Worm (Caenorhabditis elegans) whole organism, early embryonic: ENCODE data around the gene C08E8.9.

ENCODE experiments used
- F13C5.2 ChIP-seq: sonication (generic microtip); optimal IDR thresholded peaks from 2 replicates; lab custom pipeline; 2017; ENCODE audit warnings: mild to moderate bottlenecking, missing genetic modification characterization, inconsistent platforms, missing compliant biosample characterization
- aly-1 ChIP-seq: sonication (generic microtip); optimal IDR thresholded peaks from 2 replicates; lab custom pipeline; 2016; ENCODE audit warnings: missing genetic modification characterization, missing compliant biosample characterization
- ama-1 ChIP-seq: fragments of 150-350 bp; optimal IDR thresholded peaks from 2 replicates; lab custom pipeline; 2014
- ceh-36 ChIP-seq: sonication (generic microtip); optimal IDR thresholded peaks from 2 replicates; lab custom pipeline; 2016; ENCODE audit warnings: missing genetic modification characterization, inconsistent platforms, missing compliant biosample characterization
- ets-7 ChIP-seq: sonication (generic microtip); optimal IDR thresholded peaks from 2 replicates; lab custom pipeline; 2016; ENCODE audit warnings: missing genotype, missing genetic modification characterization, missing compliant biosample characterization
- flt-1 ChIP-seq: fragments of 200-800 bp; sonication (Bioruptor generic); IDR thresholded peaks from 2 replicates; pipeline ENCODE4 v1.3.6; 2022; ENCODE audit warnings: missing genetic modification characterization, missing compliant biosample characterization
- hmbx-1 ChIP-seq: sonication (generic microtip); optimal IDR thresholded peaks from 2 replicates; lab custom pipeline; 2016; ENCODE audit warnings: mild to moderate bottlenecking, missing genetic modification characterization, missing compliant biosample characterization
- hnd-1 ChIP-seq: sonication (generic microtip); optimal IDR thresholded peaks from 2 replicates; lab custom pipeline; 2016; ENCODE audit warnings: missing genetic modification characterization, missing compliant biosample characterization
- pes-1 ChIP-seq: fragments of 200-800 bp; sonication (Bioruptor generic); IDR thresholded peaks from 2 replicates; pipeline ENCODE4 v1.3.6; 2022; ENCODE audit warnings: missing genetic modification reagents, missing genetic modification characterization, missing compliant biosample characterization
- sea-1 ChIP-seq: fragments of 200-800 bp; sonication (Bioruptor generic); conservative IDR thresholded peaks from 2 replicates; pipeline ENCODE4 v1.3.6; 2022; ENCODE audit warnings: missing genetic modification characterization, missing compliant biosample characterization
- tbx-11 ChIP-seq: fragments of 200-800 bp; sonication (Bioruptor generic); IDR thresholded peaks from 2 replicates; pipeline ENCODE4 v1.3.6; 2022; ENCODE audit warnings: missing genetic modification characterization, missing compliant biosample characterization
- tra-4 ChIP-seq: sonication (generic microtip); optimal IDR thresholded peaks from 2 replicates; lab custom pipeline; 2017; ENCODE audit warnings: missing genetic modification characterization, missing compliant biosample characterization

- TF ChIP-seq F13C5.2 (tag; lab: Kevin White, UChicago) (no peak), hnd-1 (tag; lab: Kevin White, UChicago) (no peak), tra-4 (tag; lab: Kevin White, UChicago) (no peak), flt-1 (GFP tag; lab: Robert Waterston, UW) (no peak), tbx-11 (GFP tag; lab: Robert Waterston, UW) (no peak), ama-1 (lab: Kevin White, UChicago) (no peak), hmbx-1 (tag; lab: Kevin White, UChicago) (no peak), sea-1 (GFP tag; lab: Robert Waterston, UW) (no peak), aly-1 (tag; lab: Kevin White, UChicago) (no peak), pes-1 (GFP tag; lab: Robert Waterston, UW) (no peak), ets-7 (tag; lab: Kevin White, UChicago) (no peak), ceh-36 (tag; lab: Kevin White, UChicago) (no peak)
Measured at ce11 chrV:18395649-18396048, 31.0 kb downstream of the C08E8.9 start, which contains the start of gene Y51A2B.9.
